Worm (Caenorhabditis elegans): ENCODE results near the gene fbxa-214.

Gene fbxa-214

DNA sequence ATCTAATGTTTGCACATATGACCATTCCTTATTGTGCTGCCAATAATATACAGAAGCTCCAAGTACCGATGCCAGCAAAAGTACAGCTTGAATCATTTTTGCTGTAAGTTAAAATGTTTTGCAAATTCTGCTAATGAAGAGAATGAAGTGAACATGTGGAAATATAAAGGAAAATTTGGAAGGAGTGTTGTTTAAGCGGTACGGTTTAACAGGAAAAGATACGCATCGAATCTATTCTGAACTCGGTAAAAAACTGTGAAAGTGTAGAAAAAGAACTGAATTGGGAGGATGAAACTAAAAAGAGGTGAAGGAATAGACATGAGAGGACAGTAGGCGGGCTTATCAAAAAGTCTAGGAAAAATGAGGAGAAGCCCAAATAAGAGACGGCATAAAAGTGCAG is 6.5 kb downstream of the fbxa-214 start, which contains the start of gene Y38A10A.2:
Y38A10A.2 (minus strand) TSS at position 101 of the 400 bp plus-strand sequence.
- TF ChIP-seq nhr-11 (tag; optimal IDR thresholded peaks at IDR 0.05) (no peak), aha-1 (tag) (peak; percentile 10)

DNA sequence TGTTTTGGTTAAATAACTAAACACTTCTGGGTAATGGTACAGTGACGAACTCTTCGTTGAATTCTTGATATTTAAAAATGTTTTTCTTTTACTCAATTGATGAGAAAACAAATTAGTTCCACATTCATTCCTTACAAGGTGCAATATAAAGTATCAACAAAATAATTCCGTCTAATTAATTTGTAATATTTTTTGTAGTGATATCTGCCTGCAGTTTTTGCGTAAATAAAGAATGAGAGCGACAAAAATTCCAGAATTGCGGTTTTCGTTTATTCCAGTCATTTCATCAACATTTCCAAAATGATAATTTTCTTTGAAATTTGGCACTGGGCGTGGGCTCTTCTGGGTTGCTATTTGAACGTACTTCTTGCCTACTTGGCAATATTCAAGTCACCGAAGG is 14.6 kb downstream of the fbxa-214 start, which contains the start of gene srd-20:
srd-20 (plus strand) TSS at position 301 of the 400 bp plus-strand sequence.
- TF ChIP-seq hmg-1.1 (GFP tag; IDR thresholded peaks at IDR 0.05) (no peak), nhr-77 (tag; optimal IDR thresholded peaks at IDR 0.05) (no peak), mes-2 (tag; optimal IDR thresholded peaks at IDR 0.05; ENCODE audit: poor library complexity, severe bottlenecking) (no peak), mxl-3 (GFP tag; optimal IDR thresholded peaks at IDR 0.05) (no peak), dmd-6 (GFP tag; IDR thresholded peaks at IDR 0.05) (no peak), nhr-42 (GFP tag; IDR thresholded peaks at IDR 0.05) (no peak), gei-8 (GFP tag; optimal IDR thresholded peaks at IDR 0.05) (no peak), lim-7 (GFP tag; IDR thresholded peaks at IDR 0.05) (no peak), attf-4 (tag; optimal IDR thresholded peaks at IDR 0.05) (no peak), F26F4.8 (GFP tag; conservative IDR thresholded peaks at IDR 0.05) (no peak), nhr-41 (GFP tag; IDR thresholded peaks at IDR 0.05) (no peak), mdt-29 (GFP tag; IDR thresholded peaks at IDR 0.05) (no peak)

DNA sequence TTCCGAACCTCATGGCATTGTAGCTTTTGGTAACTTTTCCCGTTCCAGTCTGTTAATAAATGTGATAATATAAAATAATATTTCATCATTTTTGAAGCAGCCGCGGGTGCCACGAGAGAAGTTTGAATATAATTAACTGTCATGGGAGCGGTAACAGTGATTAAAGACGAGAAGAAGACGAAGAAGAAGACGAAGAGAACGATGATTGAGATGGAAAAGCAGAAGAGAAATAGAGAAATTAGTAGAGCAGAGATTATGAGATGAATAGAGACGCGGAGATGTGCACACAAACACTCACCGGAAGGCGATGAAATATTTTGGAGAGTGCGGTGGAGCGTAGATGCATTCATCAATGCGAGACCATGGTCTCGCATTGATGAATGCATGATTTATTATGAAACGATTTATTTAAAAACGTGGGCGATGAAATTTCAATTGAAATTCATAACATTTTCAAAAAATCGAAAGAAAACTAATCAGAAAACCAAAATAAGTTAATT is 16.6 kb downstream of the fbxa-214 start, which contains the start of gene seip-1:
seip-1 (minus strand) TSS at position 51 of the 500 bp plus-strand sequence.
- TF ChIP-seq cey-2 (tag; optimal IDR thresholded peaks at IDR 0.05; ENCODE audit: borderline replicate concordance, insufficient read depth) (no peak), F37D6.2 (tag; optimal IDR thresholded peaks at IDR 0.05) (peak; percentile 37), nhr-41 (GFP tag; IDR thresholded peaks at IDR 0.05) (no peak), mep-1 (tag; optimal IDR thresholded peaks at IDR 0.05) (peak; percentile 94), madf-5 (GFP tag; IDR thresholded peaks at IDR 0.05) (no peak), lin-1 (GFP tag; IDR thresholded peaks at IDR 0.05) (peak; percentile 94), lsy-2 (tag; optimal IDR thresholded peaks at IDR 0.05) (peak; percentile 24 to 91), tag-97 (GFP tag; IDR thresholded peaks at IDR 0.05) (no peak), Y75B8A.6 (GFP tag; IDR thresholded peaks at IDR 0.05) (no peak), ceh-82 (tag; optimal IDR thresholded peaks at IDR 0.05) (no peak), daf-8 (GFP tag; IDR thresholded peaks at IDR 0.05) (no peak), mdl-1 (tag; optimal IDR thresholded peaks at IDR 0.05) (peak in 1 of 2 experiments; percentile 73), tra-1 (GFP tag; IDR thresholded peaks at IDR 0.05) (peak; percentile 60; the same call in 1 of the 2 replicates), jun-1 (tag; optimal IDR thresholded peaks at IDR 0.05) (no peak), Y48G9A.11 (GFP tag; IDR thresholded peaks at IDR 0.05) (no peak), pqm-1 (tag; optimal IDR thresholded peaks at IDR 0.05) (peak; percentile 46), mxl-3 (GFP tag; optimal IDR thresholded peaks at IDR 0.05) (no peak), T20F7.1 (GFP tag; optimal IDR thresholded peaks at IDR 0.05) (peak; percentile 78), skn-1 (tag; optimal IDR thresholded peaks at IDR 0.05) (no peak), arid-1 (GFP tag; conservative IDR thresholded peaks at IDR 0.05) (0 out of 2 replicates have a peak, but pooled peaks have one; percentile 8), lin-13 (GFP tag; optimal IDR thresholded peaks at IDR 0.05) (peak; percentile 76), lim-7 (GFP tag; IDR thresholded peaks at IDR 0.05) (no peak), fos-1 (tag; optimal IDR thresholded peaks at IDR 0.05) (no peak), lin-39 (tag; optimal IDR thresholded peaks at IDR 0.05) (no peak), nhr-76 (tag; optimal IDR thresholded peaks at IDR 0.05) (no peak), set-16 (GFP tag; IDR thresholded peaks at IDR 0.05) (no peak), dmd-8 (GFP tag; IDR thresholded peaks at IDR 0.05) (no peak), duxl-1 (tag; optimal IDR thresholded peaks at IDR 0.05; ENCODE audit: poor library complexity) (peak; percentile 32), F44E2.7 (GFP tag; IDR thresholded peaks at IDR 0.05) (no peak), ceh-62 (tag; optimal IDR thresholded peaks at IDR 0.05) (no peak), php-3 (GFP tag; IDR thresholded peaks at IDR 0.05) (no peak), T26A8.4 (GFP tag; IDR thresholded peaks at IDR 0.05) (peak; percentile 28; the same call in 1 of the 2 replicates), mes-2 (tag; optimal IDR thresholded peaks at IDR 0.05; ENCODE audit: poor library complexity, severe bottlenecking) (peak; percentile 90), ceh-20 (GFP tag; IDR thresholded peaks at IDR 0.05) (peak; percentile 72), aly-2 (tag; optimal IDR thresholded peaks at IDR 0.05) (no peak), nhr-48 (tag; optimal IDR thresholded peaks at IDR 0.05) (peak; percentile 52), nhr-28 (tag; optimal IDR thresholded peaks at IDR 0.05) (peak; percentile 85), aha-1 (tag) (peak; percentile 29), lin-29 (GFP tag; IDR thresholded peaks at IDR 0.05) (no peak)

All from whole organism, L4 larva.